Worm (Caenorhabditis elegans) whole organism, late embryonic: Measurements from ENCODE around the gene srh-133.

Experiments used
- C08G9.2 ChIP-seq: sonication (generic microtip); optimal IDR thresholded peaks from 2 replicates; lab custom pipeline; 2016; ENCODE audit warnings: mild to moderate bottlenecking, missing genetic modification characterization, moderate library complexity, missing compliant biosample characterization
- F13H6.1 ChIP-seq: sonication (generic microtip); optimal IDR thresholded peaks from 2 replicates; lab custom pipeline; 2016; ENCODE audit warnings: missing genetic modification characterization, missing compliant biosample characterization
- Y22D7AL.16 ChIP-seq: sonication (generic microtip); optimal IDR thresholded peaks from 2 replicates; lab custom pipeline; 2016; ENCODE audit warnings: missing genetic modification characterization, missing compliant biosample characterization
- ceh-14 ChIP-seq: sonication (generic microtip); optimal IDR thresholded peaks from 2 replicates; lab custom pipeline; 2016; ENCODE audit warnings: missing genotype, missing genetic modification characterization, missing compliant biosample characterization
- ceh-19 ChIP-seq: fragments of 200-800 bp; sonication (Bioruptor generic); optimal IDR thresholded peaks from 2 replicates; lab custom pipeline; 2018; ENCODE audit warnings: mild to moderate bottlenecking, missing genetic modification characterization, missing compliant biosample characterization
- ceh-2 ChIP-seq: sonication (generic microtip); optimal IDR thresholded peaks from 2 replicates; lab custom pipeline; 2016; ENCODE audit warnings: missing genotype, missing genetic modification characterization, missing compliant biosample characterization
- ceh-30 ChIP-seq: fragments of 150-350 bp; optimal IDR thresholded peaks from 2 replicates; lab custom pipeline; 2014; ENCODE audit warnings: missing biosample characterization, missing genetic modification characterization
- ceh-48 ChIP-seq: sonication (generic microtip); optimal IDR thresholded peaks from 2 replicates; lab custom pipeline; 2016; ENCODE audit warnings: missing genetic modification characterization, inconsistent platforms, missing compliant biosample characterization
- dmd-4 ChIP-seq: sonication (generic microtip); optimal IDR thresholded peaks from 2 replicates; lab custom pipeline; 2016; ENCODE audit warnings: borderline replicate concordance, missing genetic modification characterization, missing compliant biosample characterization
- elt-2 ChIP-seq: sonication (generic microtip); optimal IDR thresholded peaks from 2 replicates; lab custom pipeline; 2016; ENCODE audit warnings: missing genetic modification reagents, missing genetic modification characterization, missing compliant biosample characterization
- elt-4 ChIP-seq: sonication (generic microtip); optimal IDR thresholded peaks from 2 replicates; lab custom pipeline; 2016; ENCODE audit warnings: missing genetic modification characterization, missing compliant biosample characterization
- fkh-6 ChIP-seq: sonication (generic microtip); optimal IDR thresholded peaks from 2 replicates; lab custom pipeline; 2016; ENCODE audit warnings: missing genetic modification characterization, missing compliant biosample characterization
- hlh-15 ChIP-seq: sonication (generic microtip); optimal IDR thresholded peaks from 2 replicates; lab custom pipeline; 2016; ENCODE audit warnings: missing genetic modification characterization, missing compliant biosample characterization
- hlh-30 ChIP-seq: sonication (generic microtip); optimal IDR thresholded peaks from 2 replicates; lab custom pipeline; 2017; ENCODE audit warnings: antibody characterized with exemption, missing genetic modification characterization, missing compliant biosample characterization; ENCODE audit not compliant: insufficient read depth
- lim-6 ChIP-seq: sonication (generic microtip); optimal IDR thresholded peaks from 2 replicates; lab custom pipeline; 2016; ENCODE audit warnings: missing genetic modification characterization, missing compliant biosample characterization
- lin-11 ChIP-seq: fragments of 200-800 bp; sonication (Bioruptor generic); optimal IDR thresholded peaks from 2 replicates; lab custom pipeline; 2018; ENCODE audit warnings: mild to moderate bottlenecking, missing genetic modification characterization, missing compliant biosample characterization
- nfya-1 ChIP-seq: sonication (generic microtip); optimal IDR thresholded peaks from 2 replicates; lab custom pipeline; 2017; ENCODE audit warnings: missing genetic modification characterization, mild to moderate bottlenecking, missing compliant biosample characterization, antibody characterized with exemption, moderate library complexity
- nhr-232 ChIP-seq: sonication (generic microtip); optimal IDR thresholded peaks from 2 replicates; lab custom pipeline; 2016; ENCODE audit warnings: missing genetic modification characterization, missing compliant biosample characterization
- npax-4 ChIP-seq: sonication (generic microtip); optimal IDR thresholded peaks from 2 replicates; lab custom pipeline; 2016; ENCODE audit warnings: missing genetic modification characterization, missing compliant biosample characterization
- pag-3 ChIP-seq: sonication (generic microtip); optimal IDR thresholded peaks from 2 replicates; lab custom pipeline; 2016; ENCODE audit warnings: missing compliant biosample characterization, missing genetic modification characterization, borderline replicate concordance
- pha-2 ChIP-seq: sonication (generic microtip); optimal IDR thresholded peaks from 2 replicates; lab custom pipeline; 2017; ENCODE audit warnings: mild to moderate bottlenecking, missing genetic modification characterization, missing compliant biosample characterization
- pha-4 ChIP-seq: fragments of 150-350 bp; optimal IDR thresholded peaks from 2 replicates; lab custom pipeline; 2018; ENCODE audit warnings: missing biosample characterization, missing genetic modification reagents, missing genetic modification characterization
- pqm-1 ChIP-seq: sonication (generic microtip); optimal IDR thresholded peaks from 2 replicates; lab custom pipeline; 2016; ENCODE audit warnings: missing genetic modification characterization, missing compliant biosample characterization
- ref-2 ChIP-seq: sonication (generic microtip); optimal IDR thresholded peaks from 2 replicates; lab custom pipeline; 2016; ENCODE audit warnings: missing genetic modification characterization, missing compliant biosample characterization
- sox-2 ChIP-seq: fragments of 200-800 bp; sonication (Bioruptor generic); IDR thresholded peaks from 2 replicates; pipeline ENCODE4 v1.3.6; 2022; ENCODE audit warnings: missing genetic modification reagents, missing genetic modification characterization, missing compliant biosample characterization
- syd-9 ChIP-seq: sonication (generic microtip); optimal IDR thresholded peaks from 2 replicates; lab custom pipeline; 2016; ENCODE audit warnings: mild to moderate bottlenecking, missing genetic modification characterization, moderate library complexity, missing compliant biosample characterization
- tbx-2 ChIP-seq: sonication (generic microtip); optimal IDR thresholded peaks from 2 replicates; lab custom pipeline; 2016; ENCODE audit warnings: missing genetic modification characterization, missing compliant biosample characterization
- ttx-3 ChIP-seq: sonication (generic microtip); optimal IDR thresholded peaks from 2 replicates; lab custom pipeline; 2016; ENCODE audit warnings: missing genetic modification reagents, missing genetic modification characterization, missing compliant biosample characterization
- unc-42 ChIP-seq: sonication (generic microtip); optimal IDR thresholded peaks from 2 replicates; lab custom pipeline; 2016; ENCODE audit warnings: missing genotype, missing genetic modification characterization, missing compliant biosample characterization
- unc-86 ChIP-seq: sonication (generic microtip); optimal IDR thresholded peaks from 2 replicates; lab custom pipeline; 2016; ENCODE audit warnings: missing genetic modification characterization, missing compliant biosample characterization
- zip-5 ChIP-seq: sonication (generic microtip); optimal IDR thresholded peaks from 2 replicates; lab custom pipeline; 2016; ENCODE audit warnings: missing genetic modification characterization, missing compliant biosample characterization

The srh-133 gene

DNA sequence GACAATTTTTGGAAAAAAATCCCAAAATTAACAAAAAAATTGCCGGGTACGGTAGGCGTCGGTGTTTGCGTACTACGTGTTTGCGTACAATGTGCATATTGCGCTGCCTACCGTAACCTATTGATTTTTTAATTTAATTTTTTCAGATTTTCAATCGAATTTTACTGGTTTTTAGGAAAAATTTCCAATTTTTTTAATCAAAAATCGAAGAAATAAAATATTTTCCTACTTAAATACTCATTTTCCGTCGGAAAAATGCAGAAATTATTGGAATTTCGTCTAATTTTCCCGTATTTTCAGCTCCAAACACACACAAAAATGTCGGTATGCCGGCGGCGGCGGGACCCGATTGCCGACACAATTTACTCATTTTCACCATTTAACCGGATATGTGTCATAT, 28.1 kb downstream of the srh-133 start, which contains the start of gene Y59A8B.21:
Gene Y59A8B.21 (plus strand): TSS at position 301 of the 400 bp plus-strand sequence.
- TF ChIP-seq Y22D7AL.16 (tag; lab: Kevin White, UChicago): no peak
- TF ChIP-seq ceh-19 (GFP tag; lab: Kevin White, UChicago): no peak
- TF ChIP-seq pha-2 (tag; lab: Kevin White, UChicago): no peak
- no peak for TF ChIP-seq syd-9 (tag; lab: Kevin White, UChicago)

ce11 chrV:17982935-17983334, 31.1 kb downstream of the srh-133 start:
- TF ChIP-seq ceh-2 (tag; lab: Kevin White, UChicago) (no peak), pha-4 (tag; lab: Kevin White, UChicago) (no peak), lim-6 (tag; lab: Kevin White, UChicago) (no peak), elt-4 (tag; lab: Kevin White, UChicago) (no peak), syd-9 (tag; lab: Kevin White, UChicago) (no peak), nhr-232 (tag; lab: Kevin White, UChicago) (no peak), hlh-15 (no peak), pqm-1 (tag; lab: Kevin White, UChicago) (no peak), sox-2 (GFP tag; lab: Robert Waterston, UW) (no peak), zip-5 (tag; lab: Kevin White, UChicago) (no peak), npax-4 (tag; lab: Kevin White, UChicago) (no peak), ref-2 (tag; lab: Kevin White, UChicago) (no peak), F13H6.1 (tag; lab: Kevin White, UChicago) (no peak), dmd-4 (tag; lab: Kevin White, UChicago) (no peak), Y22D7AL.16 (tag; lab: Kevin White, UChicago) (no peak)

- TF ChIP-seq nfya-1 (peak; percentile 28), fkh-6 (tag; lab: Kevin White, UChicago) (no peak), ceh-48 (tag; lab: Kevin White, UChicago) (peak; percentile 79)
- TF ChIP-seq, all 69 proteins: peak for 2
Observed at ce11 chrV:17981732-17982131, 32.3 kb downstream of the srh-133 start.

- no peak for TF ChIP-seq ttx-3
- no peak for TF ChIP-seq tbx-2
- TF ChIP-seq lin-11 (tag; lab: Kevin White, UChicago): no peak
Observed at ce11 chrV:17979789-17980188, 34.2 kb downstream of the srh-133 start, which contains the start of gene snx-6. Gene snx-6 (minus strand): TSS chrV:17980082.

DNA sequence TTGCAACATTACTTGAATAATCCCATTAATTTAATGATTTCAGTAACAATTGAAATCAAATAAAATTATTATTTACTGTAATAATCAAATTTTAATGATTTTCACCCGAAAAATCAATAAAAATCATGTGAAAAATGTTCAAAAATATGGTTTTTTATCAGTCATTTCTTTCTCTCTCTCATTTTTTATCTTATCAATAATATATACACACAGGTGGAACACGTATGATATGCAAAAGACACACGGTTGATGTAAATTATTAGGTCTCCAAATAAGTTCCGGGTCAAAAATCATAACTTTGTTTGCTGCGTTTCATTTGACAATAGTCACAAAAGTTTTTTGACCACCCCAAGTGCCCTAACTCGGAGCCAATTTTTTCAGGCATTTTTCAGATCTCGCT, 35.8 kb downstream of the srh-133 start:
- TF ChIP-seq ceh-14 (tag; lab: Kevin White, UChicago) (no peak), elt-2 (peak; percentile 52), C08G9.2 (tag; lab: Kevin White, UChicago) (no peak)

- TF ChIP-seq elt-2: no peak
- no peak for TF ChIP-seq unc-86
Observed at ce11 chrV:17966747-17967146, 47.3 kb downstream of the srh-133 start, which contains the start of gene gck-3. Gene gck-3 (minus strand): TSS chrV:17966847.

DNA sequence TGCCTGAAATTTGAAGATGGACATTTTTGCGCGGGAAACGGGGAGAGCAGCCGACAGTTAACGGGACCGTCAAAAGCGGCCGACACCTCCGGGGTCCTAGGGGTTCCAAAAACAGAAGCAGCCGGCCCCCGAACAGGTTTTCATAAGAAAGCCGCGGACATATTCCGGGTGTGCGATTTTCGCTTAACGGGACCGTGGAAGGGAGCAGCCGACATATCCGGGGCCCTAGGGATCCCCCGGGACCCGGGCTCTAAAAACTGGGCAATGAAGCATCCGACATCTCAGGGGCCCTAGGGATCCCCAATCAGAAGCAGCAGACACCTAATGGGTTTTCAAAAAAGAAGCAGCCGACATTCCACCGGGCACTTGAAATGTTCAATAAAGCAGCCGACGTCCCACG, 51.5 kb downstream of the srh-133 start:
- TF ChIP-seq elt-4 (tag; lab: Kevin White, UChicago) (peak; percentile 68), unc-86 (no peak), hlh-30 (tag; lab: Kevin White, UChicago) (no peak), pqm-1 (tag; lab: Kevin White, UChicago) (no peak), elt-2 (no peak), ceh-30 (tag; lab: Kevin White, UChicago) (no peak), pag-3 (tag; lab: Kevin White, UChicago) (peak; percentile 73), unc-42 (tag; lab: Kevin White, UChicago) (no peak)
